Fruit fly (Drosophila melanogaster): ENCODE data around the gene CG31097.
A peak's percentile ranks its signal among the peaks of the same experiment; 100 is the strongest.

The CG31097 gene

dm6 chr3R:25262322-25262761 lies 35.2 kb downstream of the CG31097 start, which contains the start of the genes Kdsr and CG11858 (continued):
- TF ChIP-seq CG14860 (GFP tag; IDR thresholded peaks at IDR 0.05; ENCODE audit: partially characterized antibody) (no peak), CG8924 (tag; optimal IDR thresholded peaks at IDR 0.05) (peak; percentile 58), ems (GFP tag; optimal IDR thresholded peaks at IDR 0.05) (peak; percentile 19), inv (GFP tag; IDR thresholded peaks at IDR 0.05; ENCODE audit: partially characterized antibody) (no peak), wek (GFP tag; optimal IDR thresholded peaks at IDR 0.05) (peak; percentile 25), CG17802 (tag; optimal IDR thresholded peaks at IDR 0.05) (peak; percentile 45), CG5245 (GFP tag; optimal IDR thresholded peaks at IDR 0.05) (peak; percentile 24), hb (GFP tag; IDR thresholded peaks at IDR 0.05; ENCODE audit: partially characterized antibody) (no peak), CG17829 (tag; optimal IDR thresholded peaks at IDR 0.05) (peak; percentile 56), chif (GFP tag; optimal IDR thresholded peaks at IDR 0.05) (peak; percentile 49 to 56), tin (GFP tag; optimal IDR thresholded peaks at IDR 0.05) (peak; percentile 34), MESR4 (GFP tag; optimal IDR thresholded peaks at IDR 0.05) (peak; percentile 43), pan (optimal IDR thresholded peaks at IDR 0.05) (no peak), pan (GFP tag; optimal IDR thresholded peaks at IDR 0.05 in 1 of 2, IDR thresholded peaks at IDR 0.05 in 1 of 2) (peak in 1 of 2 experiments; percentile 64), prd (optimal IDR thresholded peaks at IDR 0.05) (no peak), prd (GFP tag; IDR thresholded peaks at IDR 0.05) (peak; percentile 85), usp (GFP tag; optimal IDR thresholded peaks at IDR 0.05) (no peak), CG4820 (GFP tag; optimal IDR thresholded peaks at IDR 0.05) (peak; percentile 23), chm (GFP tag; IDR thresholded peaks at IDR 0.05) (0 out of 2 replicates have a peak, but pooled peaks have one; percentile 5), CG7357 (GFP tag; IDR thresholded peaks at IDR 0.05) (peak; percentile 53; the same call in 1 of the 3 replicates), Opbp (GFP tag; IDR thresholded peaks at IDR 0.05; ENCODE audit: partially characterized antibody) (no peak), Lim3 (GFP tag; IDR thresholded peaks at IDR 0.05) (no peak), Dref (GFP tag; IDR thresholded peaks at IDR 0.05) (peak; percentile 51), CG11723 (GFP tag; optimal IDR thresholded peaks at IDR 0.05) (no peak), CG2199 (GFP tag; IDR thresholded peaks at IDR 0.05) (no peak), CG10565 (GFP tag; optimal IDR thresholded peaks at IDR 0.05) (no peak), CG4424 (GFP tag; optimal IDR thresholded peaks at IDR 0.05) (peak; percentile 56), CG34376 (GFP tag; optimal IDR thresholded peaks at IDR 0.05) (peak; percentile 77), caup (GFP tag; optimal IDR thresholded peaks at IDR 0.05; ENCODE audit: severe bottlenecking) (peak; percentile 58), vvl (GFP tag; IDR thresholded peaks at IDR 0.05) (peak; percentile 91), dmrt11E (tag; optimal IDR thresholded peaks at IDR 0.05) (peak; percentile 52), CG13775 (GFP tag; optimal IDR thresholded peaks at IDR 0.05) (peak; percentile 73), vfl (GFP tag; optimal IDR thresholded peaks at IDR 0.05) (peak; percentile 3), dan (GFP tag; IDR thresholded peaks at IDR 0.05) (no peak), CG32772 (GFP tag; IDR thresholded peaks at IDR 0.05) (peak; percentile 68), CG15073 (GFP tag; optimal IDR thresholded peaks at IDR 0.05) (no peak), disco-r (GFP tag; optimal IDR thresholded peaks at IDR 0.05) (peak; percentile 31), ewg (GFP tag; optimal IDR thresholded peaks at IDR 0.05) (no peak), CG15601 (tag; optimal IDR thresholded peaks at IDR 0.05) (peak; percentile 56), otp (GFP tag; IDR thresholded peaks at IDR 0.05) (0 out of 3 replicates have a peak, but pooled peaks have one; percentile 43), CG7786 (GFP tag; optimal IDR thresholded peaks at IDR 0.05) (peak; percentile 52), HLH3B (GFP tag; IDR thresholded peaks at IDR 0.05) (peak; percentile 21; the same call in 1 of the 2 replicates), org-1 (GFP tag; optimal IDR thresholded peaks at IDR 0.05) (no peak), Hr51 (GFP tag; optimal IDR thresholded peaks at IDR 0.05) (peak in 1 of 2 experiments; percentile 56), Hr78 (GFP tag; optimal IDR thresholded peaks at IDR 0.05) (no peak), tx (GFP tag; optimal IDR thresholded peaks at IDR 0.05) (peak; percentile 26), kah (GFP tag; optimal IDR thresholded peaks at IDR 0.05) (peak; percentile 1), sisA (GFP tag; IDR thresholded peaks at IDR 0.05) (peak; percentile 68), lov (optimal IDR thresholded peaks at IDR 0.05) (no peak), lov (GFP tag; IDR thresholded peaks at IDR 0.05) (0 out of 3 replicates have a peak, but pooled peaks have one; percentile 63), chinmo (GFP tag; IDR thresholded peaks at IDR 0.05; ENCODE audit: partially characterized antibody) (peak; percentile 95)
